Worm (Caenorhabditis elegans) whole organism, young adult: ENCODE data around the gene oac-51.

Source experiments
- B0336.3 ChIP-seq: fragments of 200-800 bp; sonication (Bioruptor generic); IDR thresholded peaks from 2 replicates; pipeline ENCODE4 v1.3.6; 2022; ENCODE audit warnings: missing genetic modification characterization, missing compliant biosample characterization
- C06A6.2 ChIP-seq: fragments of 200-800 bp; sonication (Bioruptor generic); conservative IDR thresholded peaks from 2 replicates; pipeline ENCODE4 v1.3.6; 2022; ENCODE audit warnings: missing genetic modification characterization, missing compliant biosample characterization
- F10E7.11 ChIP-seq: sonication (generic microtip); optimal IDR thresholded peaks from 2 replicates; lab custom pipeline; 2017; ENCODE audit warnings: mild to moderate bottlenecking, missing genetic modification characterization, moderate library complexity, missing compliant biosample characterization
- F33H1.4 ChIP-seq: fragments of 200-800 bp; sonication (Bioruptor generic); IDR thresholded peaks from 2 replicates; pipeline ENCODE4 v1.3.6; 2022; ENCODE audit warnings: missing genetic modification reagents, missing genetic modification characterization, missing compliant biosample characterization
- F49E8.2 ChIP-seq: sonication (generic microtip); optimal IDR thresholded peaks from 3 replicates; lab custom pipeline; 2017; ENCODE audit warnings: missing genetic modification characterization, mild to moderate bottlenecking, missing compliant biosample characterization, antibody characterized with exemption, moderate library complexity; ENCODE audit not compliant: insufficient read depth
- F52B5.7 ChIP-seq: sonication (generic microtip); optimal IDR thresholded peaks from 2 replicates; lab custom pipeline; 2016; ENCODE audit warnings: mild to moderate bottlenecking, missing genetic modification characterization, missing compliant biosample characterization
- K12H6.12 ChIP-seq: fragments of 200-800 bp; sonication (Bioruptor generic); optimal IDR thresholded peaks from 2 replicates; lab custom pipeline; 2018; ENCODE audit warnings: mild to moderate bottlenecking, missing genetic modification characterization, missing compliant biosample characterization
- Y56A3A.18 ChIP-seq: fragments of 200-800 bp; sonication (Bioruptor generic); IDR thresholded peaks from 2 replicates; pipeline ENCODE4 v1.3.6; 2022; ENCODE audit warnings: missing genetic modification reagents, missing genetic modification characterization, missing compliant biosample characterization
- Y67H2A.10 ChIP-seq: fragments of 200-800 bp; sonication (Bioruptor generic); conservative IDR thresholded peaks from 2 replicates; pipeline ENCODE4 v1.3.6; 2022; ENCODE audit warnings: missing genetic modification reagents, missing genetic modification characterization, missing compliant biosample characterization
- ZK185.1 ChIP-seq: sonication (generic microtip); optimal IDR thresholded peaks from 2 replicates; lab custom pipeline; 2016; ENCODE audit warnings: mild to moderate bottlenecking, missing genetic modification characterization, missing compliant biosample characterization; ENCODE audit not compliant: poor library complexity, severe bottlenecking
- aptf-2 ChIP-seq: fragments of 200-800 bp; sonication (Bioruptor generic); conservative IDR thresholded peaks from 2 replicates; pipeline ENCODE4 v1.3.6; 2022; ENCODE audit warnings: missing genetic modification reagents, missing genetic modification characterization, missing compliant biosample characterization
- aptf-3 ChIP-seq: fragments of 200-800 bp; sonication (Bioruptor generic); IDR thresholded peaks from 2 replicates; pipeline ENCODE4 v1.3.6; 2022; ENCODE audit warnings: missing genetic modification characterization, missing compliant biosample characterization
- attf-5 ChIP-seq: fragments of 200-800 bp; sonication (Bioruptor generic); optimal IDR thresholded peaks from 2 replicates; lab custom pipeline; 2018; ENCODE audit warnings: mild to moderate bottlenecking, missing genetic modification characterization, missing compliant biosample characterization
- cebp-1 ChIP-seq, 2 experiments: fragments of 200-800 bp in 1 of 2; sonication (Bioruptor generic) in 1 of 2; sonication (generic microtip) in 1 of 2; IDR thresholded peaks in 1 of 2; optimal IDR thresholded peaks in 1 of 2; 2 replicates each; pipeline versions ENCODE4 v1.3.6 to Lab custom; 2017 to 2022; ENCODE audit warnings: missing compliant biosample characterization in 2 of 2, missing genetic modification characterization in 2 of 2, mild to moderate bottlenecking in 1 of 2, missing genetic modification reagents in 1 of 2, moderate library complexity in 1 of 2
- dox-1 ChIP-seq: fragments of 200-800 bp; sonication (Bioruptor generic); IDR thresholded peaks from 2 replicates; pipeline ENCODE4 v1.3.6; 2022; ENCODE audit warnings: missing genetic modification reagents, missing genetic modification characterization, missing compliant biosample characterization
- dpl-1 ChIP-seq: fragments of 150-350 bp; optimal IDR thresholded peaks from 2 replicates; lab custom pipeline; 2014; ENCODE audit warnings: missing biosample characterization, missing genetic modification reagents, missing genetic modification characterization
- efl-1 ChIP-seq: fragments of 150-350 bp; optimal IDR thresholded peaks from 2 replicates; lab custom pipeline; 2014; ENCODE audit warnings: missing biosample characterization, missing genetic modification reagents, missing genetic modification characterization
- egl-44 ChIP-seq: fragments of 200-800 bp; sonication (Bioruptor generic); IDR thresholded peaks from 2 replicates; pipeline ENCODE4 v1.3.6; 2022; ENCODE audit warnings: missing genetic modification reagents, missing genetic modification characterization, missing compliant biosample characterization
- egrh-3 ChIP-seq: fragments of 200-800 bp; sonication (Bioruptor generic); IDR thresholded peaks from 2 replicates; pipeline ENCODE4 v1.3.6; 2022; ENCODE audit warnings: missing genetic modification reagents, missing genetic modification characterization, missing compliant biosample characterization
- hsf-1 ChIP-seq: fragments of 200-800 bp; sonication (Bioruptor generic); IDR thresholded peaks from 2 replicates; pipeline ENCODE4 v1.3.6; 2022; ENCODE audit warnings: missing genetic modification reagents, missing genetic modification characterization, missing compliant biosample characterization
- let-526 ChIP-seq: fragments of 200-800 bp; sonication (Bioruptor generic); IDR thresholded peaks from 2 replicates; pipeline ENCODE4 v1.3.6; 2022; ENCODE audit warnings: missing genetic modification reagents, missing genetic modification characterization, missing compliant biosample characterization
- let-607 ChIP-seq, 2 experiments: fragments of 200-800 bp in 1 of 2; sonication (Bioruptor generic) in 1 of 2; sonication (generic microtip) in 1 of 2; optimal IDR thresholded peaks; 2 replicates each; lab custom pipeline; 2016 to 2018; ENCODE audit warnings: mild to moderate bottlenecking in 2 of 2, missing compliant biosample characterization in 2 of 2, missing genetic modification characterization in 2 of 2, moderate library complexity in 2 of 2, missing genotype in 1 of 2
- lin-54 ChIP-seq: fragments of 200-800 bp; sonication (Bioruptor generic); optimal IDR thresholded peaks from 2 replicates; lab custom pipeline; 2018; ENCODE audit warnings: mild to moderate bottlenecking, missing genetic modification characterization, missing compliant biosample characterization
- lsl-1 ChIP-seq: fragments of 200-800 bp; sonication (Bioruptor generic); optimal IDR thresholded peaks from 2 replicates; lab custom pipeline; 2018; ENCODE audit warnings: mild to moderate bottlenecking, missing genetic modification characterization, moderate library complexity, missing compliant biosample characterization
- madf-6 ChIP-seq: fragments of 200-800 bp; sonication (Bioruptor generic); IDR thresholded peaks from 2 replicates; pipeline ENCODE4 v1.3.6; 2022; ENCODE audit warnings: missing genetic modification reagents, missing genetic modification characterization, missing compliant biosample characterization
- madf-8 ChIP-seq: fragments of 200-800 bp; sonication (Bioruptor generic); conservative IDR thresholded peaks from 2 replicates; pipeline ENCODE4 v1.3.6; 2022; ENCODE audit warnings: missing genetic modification reagents, missing genetic modification characterization, missing compliant biosample characterization
- nfyb-1 ChIP-seq: fragments of 200-800 bp; sonication (Bioruptor generic); IDR thresholded peaks from 2 replicates; pipeline ENCODE4 v1.3.6; 2022; ENCODE audit warnings: missing genetic modification reagents, missing genetic modification characterization, missing compliant biosample characterization
- nhr-179 ChIP-seq: sonication (generic microtip); optimal IDR thresholded peaks from 2 replicates; lab custom pipeline; 2016; ENCODE audit warnings: mild to moderate bottlenecking, missing genetic modification characterization, missing compliant biosample characterization
- pbrm-1 ChIP-seq: fragments of 200-800 bp; sonication (Bioruptor generic); IDR thresholded peaks from 2 replicates; pipeline ENCODE4 v1.3.6; 2022; ENCODE audit warnings: missing genetic modification reagents, missing genetic modification characterization, missing compliant biosample characterization
- sea-2 ChIP-seq: fragments of 200-800 bp; sonication (Bioruptor generic); IDR thresholded peaks from 2 replicates; pipeline ENCODE4 v1.3.6; 2022; ENCODE audit warnings: missing genetic modification characterization, missing compliant biosample characterization
- snpc-1.1 ChIP-seq: sonication (generic microtip); optimal IDR thresholded peaks from 2 replicates; lab custom pipeline; 2017; ENCODE audit warnings: missing genetic modification characterization, mild to moderate bottlenecking, missing compliant biosample characterization, antibody characterized with exemption, moderate library complexity, missing genotype, missing genetic modification reagents; ENCODE audit not compliant: insufficient read depth
- snpc-4 ChIP-seq, 5 experiments: fragments of 150-350 bp in 1 of 5; sonication (generic microtip) in 4 of 5; optimal IDR thresholded peaks; 2 replicates each; lab custom pipeline; 2014 to 2018; ENCODE audit warnings: missing genetic modification characterization in 5 of 5, missing biosample characterization in 3 of 5, antibody characterized with exemption in 2 of 5, mild to moderate bottlenecking in 2 of 5, missing compliant biosample characterization in 2 of 5, missing genotype in 2 of 5, moderate library complexity in 2 of 5, missing genetic modification reagents in 1 of 5
- zfh-2 ChIP-seq: fragments of 200-800 bp; sonication (Bioruptor generic); conservative IDR thresholded peaks from 2 replicates; pipeline ENCODE4 v1.3.6; 2022; ENCODE audit warnings: missing genetic modification reagents, missing genetic modification characterization, missing compliant biosample characterization
- ztf-18 ChIP-seq: sonication (generic microtip); optimal IDR thresholded peaks from 2 replicates; lab custom pipeline; 2016; ENCODE audit warnings: missing genotype, mild to moderate bottlenecking, missing genetic modification characterization, missing compliant biosample characterization
- ztf-25 ChIP-seq: fragments of 200-800 bp; sonication (Bioruptor generic); IDR thresholded peaks from 2 replicates; pipeline ENCODE4 v1.3.6; 2022; ENCODE audit warnings: missing genetic modification reagents, missing genetic modification characterization, missing compliant biosample characterization
- ztf-6 ChIP-seq: fragments of 200-800 bp; sonication (Bioruptor generic); IDR thresholded peaks from 2 replicates; pipeline ENCODE4 v1.3.6; 2022; ENCODE audit warnings: missing genetic modification reagents, missing genetic modification characterization, missing compliant biosample characterization

Gene oac-51

ce11 chrIV:4299994-4300393 lies 36.6 kb upstream of the oac-51 start:
- TF ChIP-seq aptf-2 (GFP tag; lab: Robert Waterston, UW) (no peak), attf-5 (GFP tag; lab: Kevin White, UChicago) (no peak), ztf-25 (no peak), let-526 (no peak), ztf-18 (tag; lab: Kevin White, UChicago) (no peak), aptf-3 (no peak), let-607 (tag; optimal IDR thresholded peaks at IDR 0.05; lab: Kevin White, UChicago) (no peak), egl-44 (GFP tag; lab: Robert Waterston, UW) (no peak), B0336.3 (no peak), F52B5.7 (no peak), zfh-2 (no peak), nhr-179 (no peak), C06A6.2 (GFP tag; lab: Robert Waterston, UW) (no peak), ZK185.1 (tag; lab: Kevin White, UChicago) (no peak), lsl-1 (GFP tag; lab: Kevin White, UChicago) (no peak)

ce11 chrIV:4301202-4301601 lies 35.4 kb upstream of the oac-51 start, which contains the start of gene lgc-22:
lgc-22 (plus strand) TSS chrIV:4301306.
- TF ChIP-seq zfh-2 (peak; percentile 87), pbrm-1 (GFP tag; lab: Robert Waterston, UW) (no peak), dox-1 (peak; percentile 28; the same call in 1 of the 2 replicates), nfyb-1 (GFP tag; lab: Robert Waterston, UW) (0 out of 2 replicates have a peak, but pooled peaks have one; percentile 30), egrh-3 (GFP tag; lab: Robert Waterston, UW) (peak; percentile 47; the same call in 1 of the 2 replicates), ztf-6 (GFP tag; lab: Robert Waterston, UW) (no peak)

ce11 chrIV:4306317-4306716 lies 30.3 kb upstream of the oac-51 start:
- no peak for TF ChIP-seq snpc-4 (GFP tag; optimal IDR thresholded peaks at IDR 0.05; lab: Kevin White, UChicago)
- TF ChIP-seq snpc-4 (tag; optimal IDR thresholded peaks at IDR 0.05; lab: Kevin White, UChicago): no peak
- TF ChIP-seq sea-2 (GFP tag; lab: Robert Waterston, UW): no peak
- TF ChIP-seq K12H6.12 (tag; lab: Kevin White, UChicago): no peak
- no peak for TF ChIP-seq F33H1.4 (GFP tag; lab: Robert Waterston, UW)

ce11 chrIV:4307227-4307946 lies 29.2 kb upstream of the oac-51 start, which contains the start of gene set-9:
set-9 (plus strand) TSS chrIV:4307896.
- TF ChIP-seq lsl-1 (GFP tag; lab: Kevin White, UChicago) (peak; percentile 85), pbrm-1 (GFP tag; lab: Robert Waterston, UW) (0 out of 2 replicates have a peak, but pooled peaks have one; percentile 13), F33H1.4 (GFP tag; lab: Robert Waterston, UW) (0 out of 2 replicates have a peak, but pooled peaks have one; percentile 24), cebp-1 (GFP tag; IDR thresholded peaks at IDR 0.05; lab: Robert Waterston, UW) (no peak), cebp-1 (tag; optimal IDR thresholded peaks at IDR 0.05; lab: Kevin White, UChicago) (peak; percentile 6), lin-54 (GFP tag; lab: Kevin White, UChicago) (peak; percentile 15), Y56A3A.18 (no peak), madf-8 (peak; percentile 39; the same call in 1 of the 2 replicates), Y67H2A.10 (GFP tag; lab: Robert Waterston, UW) (no peak), efl-1 (GFP tag; lab: Kevin White, UChicago) (peak; percentile 73), F10E7.11 (no peak), F49E8.2 (peak; percentile 60), hsf-1 (GFP tag; lab: Robert Waterston, UW) (peak; percentile 92), dpl-1 (peak; percentile 8), madf-6 (GFP tag; lab: Robert Waterston, UW) (peak; percentile 57), snpc-1.1 (peak; percentile 4)
- TF ChIP-seq, all 124 proteins: peak for 12
